Worm (Caenorhabditis elegans) whole organism, L1 larva: ENCODE data around the gene F41H10.4.

Source experiments
- pqm-1 ChIP-seq: sonication (generic microtip); optimal IDR thresholded peaks from 3 replicates; lab custom pipeline; 2017; ENCODE audit warnings: missing biosample characterization, missing genetic modification characterization
- tlp-1 ChIP-seq: fragments of 150-350 bp; optimal IDR thresholded peaks from 2 replicates; lab custom pipeline; 2014; ENCODE audit warnings: missing biosample characterization, missing genetic modification characterization
- unc-62 ChIP-seq: fragments of 150-350 bp; optimal IDR thresholded peaks from 2 replicates; lab custom pipeline; 2014; ENCODE audit warnings: missing biosample characterization, missing genetic modification reagents, missing genetic modification characterization

ce11 chrIV:5396769-5397168 lies 32.4 kb downstream of the F41H10.4 start, which contains the start of gene ZK616.3:
- TF ChIP-seq unc-62 (GFP tag; lab: Kevin White, UChicago) (no peak), tlp-1 (tag; lab: Kevin White, UChicago) (no peak), pqm-1 (tag; lab: Kevin White, UChicago) (no peak)
